Fruit fly (Drosophila melanogaster) whole organism, embryonic: ENCODE results near the gene CG6067.

ENCODE experiments used
- Atf3 ChIP-seq: fragments of 200-800 bp; sonication (Bioruptor generic); optimal IDR thresholded peaks from 3 replicates; lab custom pipeline; 2016; ENCODE audit warnings: missing biosample characterization, missing genetic modification characterization
- BEAF-32 ChIP-seq: fragments of 200-800 bp; sonication (Bioruptor generic); optimal IDR thresholded peaks from 3 replicates; lab custom pipeline; 2017; ENCODE audit warnings: missing biosample characterization, missing genetic modification characterization, mild to moderate bottlenecking, moderate library complexity, missing genetic modification reagents
- CG10543 ChIP-seq: fragments of 200-800 bp; sonication (Bioruptor generic); optimal IDR thresholded peaks from 3 replicates; lab custom pipeline; 2017; ENCODE audit warnings: missing biosample characterization, mild to moderate bottlenecking, missing genetic modification characterization, moderate library complexity
- CG10979 ChIP-seq: fragments of 200-800 bp; sonication (Bioruptor generic); optimal IDR thresholded peaks from 2 replicates; lab custom pipeline; 2018; ENCODE audit warnings: missing biosample characterization, mild to moderate bottlenecking, missing genetic modification characterization, moderate library complexity
- CG11456 ChIP-seq: fragments of 200-800 bp; sonication (Bioruptor generic); IDR thresholded peaks from 3 replicates; pipeline ENCODE4 v1.3.6; 2022; ENCODE audit warnings: missing biosample characterization, missing genetic modification characterization
- CG14710 ChIP-seq: fragments of 200-800 bp; sonication (Bioruptor generic); optimal IDR thresholded peaks from 3 replicates; lab custom pipeline; 2019; ENCODE audit warnings: missing biosample characterization, mild to moderate bottlenecking, missing genetic modification characterization, moderate library complexity
- CG16863 ChIP-seq: fragments of 200-800 bp; sonication (Bioruptor generic); optimal IDR thresholded peaks from 3 replicates; lab custom pipeline; 2016; ENCODE audit warnings: missing biosample characterization, missing genetic modification characterization
- CG17829 ChIP-seq: fragments of 200-800 bp; optimal IDR thresholded peaks from 2 replicates; lab custom pipeline; 2019; ENCODE audit warnings: missing biosample characterization, mild to moderate bottlenecking, missing genetic modification characterization, moderate library complexity
- CG30403 ChIP-seq: fragments of 200-800 bp; sonication (Bioruptor generic); optimal IDR thresholded peaks from 3 replicates; lab custom pipeline; 2016; ENCODE audit warnings: missing biosample characterization, missing genetic modification characterization
- CG31224 ChIP-seq: fragments of 200-800 bp; sonication (Bioruptor generic); IDR thresholded peaks from 2 replicates; pipeline ENCODE4 v1.3.6; 2022; ENCODE audit warnings: missing biosample characterization, missing genetic modification characterization
- CG4820 ChIP-seq: fragments of 200-800 bp; sonication (Bioruptor generic); optimal IDR thresholded peaks from 3 replicates; lab custom pipeline; 2016; ENCODE audit warnings: missing biosample characterization, missing genetic modification characterization
- CG5180 ChIP-seq: fragments of 200-800 bp; sonication (Bioruptor generic); optimal IDR thresholded peaks from 3 replicates; lab custom pipeline; 2017; ENCODE audit warnings: missing biosample characterization, missing genetic modification characterization, mild to moderate bottlenecking, moderate library complexity, missing genetic modification reagents
- CG6683 ChIP-seq: fragments of 200-800 bp; sonication (Bioruptor generic); optimal IDR thresholded peaks from 2 replicates; lab custom pipeline; 2017; ENCODE audit warnings: missing biosample characterization, mild to moderate bottlenecking, missing genetic modification characterization, missing genetic modification reagents
- CG7372 ChIP-seq: fragments of 200-800 bp; sonication (Bioruptor generic); IDR thresholded peaks from 2 replicates; pipeline ENCODE4 v1.3.6; 2022; ENCODE audit warnings: missing biosample characterization, missing genetic modification characterization
- CG8290 ChIP-seq, 3 experiments: fragments of 200-800 bp; sonication (Bioruptor generic); optimal IDR thresholded peaks; 2 replicates each; lab custom pipeline; 2016 to 2019; ENCODE audit warnings: missing biosample characterization in 3 of 3, missing genetic modification characterization in 3 of 3, mild to moderate bottlenecking in 2 of 3, moderate library complexity in 1 of 3
- Dek ChIP-seq: fragments of 200-800 bp; sonication (Bioruptor generic); optimal IDR thresholded peaks from 3 replicates; lab custom pipeline; 2019; ENCODE audit warnings: missing biosample characterization, mild to moderate bottlenecking, missing genetic modification characterization, moderate library complexity
- E2f1 ChIP-seq: fragments of 200-800 bp; sonication (Bioruptor generic); IDR thresholded peaks from 2 replicates; pipeline ENCODE4 v1.3.6; 2022; ENCODE audit warnings: missing biosample characterization, missing genetic modification characterization
- Fer1 ChIP-seq: fragments of 200-800 bp; sonication (Bioruptor generic); optimal IDR thresholded peaks from 2 replicates; lab custom pipeline; 2017; ENCODE audit warnings: missing biosample characterization, mild to moderate bottlenecking, missing genetic modification characterization
- H2.0 ChIP-seq: fragments of 200-800 bp; sonication (Bioruptor generic); IDR thresholded peaks from 2 replicates; pipeline ENCODE4 v1.3.6; 2022; ENCODE audit warnings: missing biosample characterization, missing genetic modification characterization
- Hr78 ChIP-seq, 2 experiments: fragments of 200-800 bp in 1 of 2; fragments of >200 bp in 1 of 2; sonication (Bioruptor generic) in 1 of 2; optimal IDR thresholded peaks; 2 replicates each; lab custom pipeline; 2017 to 2019; ENCODE audit warnings: missing biosample characterization in 2 of 2, missing genetic modification characterization in 2 of 2, mild to moderate bottlenecking in 1 of 2, moderate library complexity in 1 of 2
- Kr ChIP-seq: fragments of 200-800 bp; sonication (Bioruptor generic); optimal IDR thresholded peaks from 2 replicates; lab custom pipeline; 2017; ENCODE audit warnings: missing biosample characterization, mild to moderate bottlenecking, missing genetic modification characterization
- Med ChIP-seq: fragments of 200-800 bp; sonication (Bioruptor generic); peaks from one replicate; lab custom pipeline; 2016; ENCODE audit warnings: missing biosample characterization, missing genetic modification characterization, mild to moderate bottlenecking, inconsistent platforms, moderate library complexity
- Nf-YA ChIP-seq: fragments of 200-800 bp; sonication (Bioruptor generic); IDR thresholded peaks from 2 replicates; pipeline ENCODE4 v1.3.6; 2022; ENCODE audit warnings: missing biosample characterization, missing genetic modification characterization
- Oaz ChIP-seq: fragments of 200-800 bp; sonication (Bioruptor generic); IDR thresholded peaks from 2 replicates; pipeline ENCODE4 v1.3.6; 2022; ENCODE audit warnings: missing biosample characterization, missing genetic modification characterization
- Sry-β ChIP-seq: fragments of 200-800 bp; sonication (Bioruptor generic); optimal IDR thresholded peaks from 2 replicates; lab custom pipeline; 2018; ENCODE audit warnings: missing biosample characterization, mild to moderate bottlenecking, missing genetic modification characterization, moderate library complexity
- Sry-δ ChIP-seq: fragments of 200-800 bp; sonication (Bioruptor generic); optimal IDR thresholded peaks from 2 replicates; lab custom pipeline; 2016; ENCODE audit warnings: missing biosample characterization, missing genetic modification characterization
- ase ChIP-seq: fragments of 200-800 bp; sonication (Bioruptor generic); IDR thresholded peaks from 3 replicates; pipeline ENCODE4 v1.3.6; 2022; ENCODE audit warnings: missing biosample characterization, missing genetic modification characterization
- az2 ChIP-seq: fragments of 200-800 bp; sonication (Bioruptor generic); optimal IDR thresholded peaks from 3 replicates; lab custom pipeline; 2016; ENCODE audit warnings: missing biosample characterization, missing genetic modification characterization
- chif ChIP-seq, 2 experiments: fragments of 200-800 bp; sonication (Bioruptor generic); optimal IDR thresholded peaks; 3 replicates each; lab custom pipeline; 2016; ENCODE audit warnings: missing biosample characterization in 2 of 2, missing genetic modification characterization in 2 of 2
- corto ChIP-seq: fragments of 200-800 bp; sonication (Bioruptor generic); optimal IDR thresholded peaks from 2 replicates; lab custom pipeline; 2016; ENCODE audit warnings: missing biosample characterization, mild to moderate bottlenecking, missing genetic modification characterization, moderate library complexity
- crp ChIP-seq, 2 experiments: fragments of 200-800 bp; sonication (Bioruptor generic); optimal IDR thresholded peaks; 2 replicates in 1 of 2; 3 replicates in 1 of 2; lab custom pipeline; 2017; ENCODE audit warnings: missing biosample characterization in 2 of 2, missing genetic modification characterization in 2 of 2, mild to moderate bottlenecking in 1 of 2, moderate library complexity in 1 of 2
- dmrt99B ChIP-seq: fragments of 200-800 bp; sonication (Bioruptor generic); optimal IDR thresholded peaks from 2 replicates; lab custom pipeline; 2018; ENCODE audit warnings: missing biosample characterization, mild to moderate bottlenecking, missing genetic modification characterization, moderate library complexity
- dpn ChIP-seq, 2 experiments: fragments of 200-800 bp; sonication (Bioruptor generic); optimal IDR thresholded peaks; 3 replicates each; lab custom pipeline; 2016; ENCODE audit warnings: missing biosample characterization in 2 of 2, missing genetic modification characterization in 2 of 2
- esg ChIP-seq: fragments of 200-800 bp; sonication (Bioruptor generic); conservative IDR thresholded peaks from 2 replicates; pipeline ENCODE4 v1.3.6; 2022; ENCODE audit warnings: missing biosample characterization, missing genetic modification characterization
- grn ChIP-seq: fragments of 200-800 bp; sonication (Bioruptor generic); optimal IDR thresholded peaks from 3 replicates; lab custom pipeline; 2017; ENCODE audit warnings: missing biosample characterization, missing genetic modification characterization
- hkb ChIP-seq, 2 experiments: fragments of 200-800 bp in 1 of 2; fragments of >200 bp in 1 of 2; sonication (Bioruptor generic) in 1 of 2; IDR thresholded peaks in 1 of 2; optimal IDR thresholded peaks in 1 of 2; 2 replicates each; pipeline versions ENCODE4 v1.3.6 to Lab custom; 2017 to 2022; ENCODE audit warnings: missing biosample characterization in 1 of 2, missing genetic modification characterization in 1 of 2
- oc ChIP-seq: fragments of 200-800 bp; sonication (Bioruptor generic); optimal IDR thresholded peaks from 2 replicates; lab custom pipeline; 2018; ENCODE audit warnings: missing biosample characterization, mild to moderate bottlenecking, missing genetic modification characterization, moderate library complexity
- sima ChIP-seq: fragments of 200-800 bp; sonication (Bioruptor generic); optimal IDR thresholded peaks from 2 replicates; lab custom pipeline; 2016; ENCODE audit warnings: missing biosample characterization, missing genetic modification characterization
- slbo ChIP-seq: fragments of 200-800 bp; sonication (Bioruptor generic); IDR thresholded peaks from 2 replicates; pipeline ENCODE4 v1.3.6; 2022; ENCODE audit warnings: missing biosample characterization, missing genetic modification characterization
- sob ChIP-seq: fragments of 200-800 bp; sonication (Bioruptor generic); IDR thresholded peaks from 2 replicates; pipeline ENCODE4 v1.3.6; 2022; ENCODE audit warnings: missing biosample characterization, missing genetic modification characterization
- sr ChIP-seq: fragments of 200-800 bp; sonication (Bioruptor generic); IDR thresholded peaks from 3 replicates; pipeline ENCODE4 v1.3.6; 2022; ENCODE audit warnings: missing biosample characterization, missing genetic modification characterization
- stc ChIP-seq: fragments of 200-800 bp; sonication (Bioruptor generic); IDR thresholded peaks from 2 replicates; pipeline ENCODE4 v1.3.6; 2022; ENCODE audit warnings: missing biosample characterization, missing genetic modification characterization
- tap ChIP-seq: fragments of 200-800 bp; optimal IDR thresholded peaks from 3 replicates; lab custom pipeline; 2019; ENCODE audit warnings: missing biosample characterization, mild to moderate bottlenecking, missing genetic modification characterization, moderate library complexity
- trem ChIP-seq: fragments of 200-800 bp; optimal IDR thresholded peaks from 3 replicates; lab custom pipeline; 2019; ENCODE audit warnings: missing biosample characterization, mild to moderate bottlenecking, missing genetic modification characterization, moderate library complexity
- usp ChIP-seq: fragments of >200 bp; optimal IDR thresholded peaks from 2 replicates; lab custom pipeline; 2017; ENCODE audit warnings: missing biosample characterization, missing genetic modification characterization
- wek ChIP-seq: fragments of 200-800 bp; sonication (Bioruptor generic); optimal IDR thresholded peaks from 3 replicates; lab custom pipeline; 2018; ENCODE audit warnings: missing biosample characterization, mild to moderate bottlenecking, missing genetic modification characterization, moderate library complexity

Gene CG6067

DNA sequence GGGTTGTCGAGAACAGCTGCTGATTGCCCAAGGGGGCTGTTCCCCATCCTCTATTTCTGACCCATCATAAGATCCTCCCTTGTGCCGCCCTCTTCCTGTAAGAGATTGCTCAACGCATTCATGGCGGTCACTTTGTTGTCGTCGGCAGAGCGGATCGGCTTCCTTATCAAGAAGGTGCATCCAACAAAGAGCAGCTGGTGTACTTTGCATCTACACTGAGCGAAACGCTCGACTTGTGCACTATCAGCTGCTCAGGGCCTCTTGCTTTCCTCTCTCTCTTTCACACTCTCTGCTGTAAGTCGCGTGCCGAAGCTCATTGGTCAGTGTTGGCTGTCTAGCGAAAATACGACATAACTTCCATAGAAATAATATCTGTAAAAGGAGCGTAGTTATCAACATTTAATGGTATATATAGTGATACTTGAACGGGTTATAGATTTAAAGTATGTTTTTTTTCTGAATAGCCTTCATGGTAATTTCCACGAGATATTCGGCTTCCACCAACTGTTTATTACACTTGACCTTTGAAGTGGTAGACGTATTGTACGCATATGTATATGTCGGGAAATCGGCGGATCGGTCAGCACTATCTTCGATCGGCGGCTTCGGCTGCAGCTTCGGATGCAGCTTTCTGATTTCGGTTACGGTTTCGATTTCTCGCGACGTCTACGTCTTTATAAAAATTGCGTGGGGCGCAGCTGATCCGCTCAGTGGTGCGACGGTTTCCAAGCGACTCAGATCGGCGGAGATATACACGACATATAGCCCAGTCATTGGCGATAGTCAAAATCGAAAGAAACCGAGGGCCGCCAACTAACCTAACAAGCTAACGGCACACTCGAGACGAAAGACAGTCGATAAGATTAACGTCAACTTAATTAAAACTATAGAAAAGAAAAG, 32.9 kb downstream of the CG6067 start, which contains the start of gene CG5966 (continued):
- TF ChIP-seq grn (GFP tag; lab: Kevin White, UChicago), result peak; percentile 85
- no peak for TF ChIP-seq CG6683 (GFP tag; lab: Kevin White, UChicago)
- TF ChIP-seq wek, result no peak
- no peak for TF ChIP-seq esg (GFP tag; lab: Robert Waterston, UW)
- no peak for TF ChIP-seq CG10543 (GFP tag; lab: Kevin White, UChicago)
- TF ChIP-seq Med, result peak; percentile 73
- TF ChIP-seq sima, result no peak
- no peak for TF ChIP-seq CG17829 (tag; lab: Kevin White, UChicago)
- TF ChIP-seq Fer1 (GFP tag; lab: Kevin White, UChicago), result no peak
- peak in 1 of 2 experiments; percentile 22 for TF ChIP-seq Hr78 (GFP tag; optimal IDR thresholded peaks at IDR 0.05; lab: Kevin White, UChicago)
- peak; percentile 53; the same call in 1 of the 3 replicates for TF ChIP-seq sr (GFP tag; lab: Robert Waterston, UW)
- no peak for TF ChIP-seq Atf3 (GFP tag; lab: Kevin White, UChicago)
- TF ChIP-seq dmrt99B (tag; lab: Kevin White, UChicago), result no peak
- no peak for TF ChIP-seq Dek (tag; lab: Kevin White, UChicago)
- no peak for TF ChIP-seq Sry-δ (GFP tag; lab: Kevin White, UChicago)
- no peak for TF ChIP-seq usp (GFP tag; lab: Kevin White, UChicago)
- TF ChIP-seq CG11456, result no peak
- no peak for TF ChIP-seq CG7372 (GFP tag; lab: Robert Waterston, UW)
- TF ChIP-seq BEAF-32 (GFP tag; lab: Kevin White, UChicago), result no peak
- peak in 1 of 2 experiments; percentile 18 for TF ChIP-seq crp (GFP tag; optimal IDR thresholded peaks at IDR 0.05; lab: Kevin White, UChicago)
- TF ChIP-seq Oaz (GFP tag; lab: Robert Waterston, UW), result no peak

dm6 chrX:5989368-5989767, 33.9 kb downstream of the CG6067 start:
- no peak for TF ChIP-seq CG8290 (GFP tag; optimal IDR thresholded peaks at IDR 0.05; lab: Kevin White, UChicago)
- peak in 1 of 2 experiments; percentile 40 for TF ChIP-seq CG8290 (tag; optimal IDR thresholded peaks at IDR 0.05; lab: Kevin White, UChicago)
- no peak for TF ChIP-seq Kr (GFP tag; lab: Kevin White, UChicago)
- TF ChIP-seq CG30403 (GFP tag; lab: Kevin White, UChicago), result peak; percentile 33
- TF ChIP-seq Sry-β, result no peak
- TF ChIP-seq H2.0 (GFP tag; lab: Robert Waterston, UW), result no peak
- peak; percentile 23; the same call in 1 of the 2 replicates for TF ChIP-seq slbo (GFP tag; lab: Robert Waterston, UW)
- peak; percentile 11 for TF ChIP-seq oc (tag; lab: Kevin White, UChicago)
- peak; percentile 26; the same call in 1 of the 2 replicates for TF ChIP-seq Nf-YA (GFP tag; lab: Robert Waterston, UW)
- TF ChIP-seq chif (GFP tag; optimal IDR thresholded peaks at IDR 0.05; lab: Kevin White, UChicago), result peak; percentile 2 to 11
- TF ChIP-seq CG14710, result peak; percentile 13
- TF ChIP-seq sob (GFP tag; lab: Robert Waterston, UW), result 0 out of 2 replicates have a peak, but pooled peaks have one; percentile 9
- TF ChIP-seq corto, result no peak
- no peak for TF ChIP-seq hkb (optimal IDR thresholded peaks at IDR 0.05; lab: Kevin White, UChicago)
- peak; percentile 66 for TF ChIP-seq hkb (GFP tag; IDR thresholded peaks at IDR 0.05; lab: Robert Waterston, UW)
- peak in 1 of 2 experiments; percentile 29 for TF ChIP-seq dpn (GFP tag; optimal IDR thresholded peaks at IDR 0.05; lab: Kevin White, UChicago)
- TF ChIP-seq E2f1 (GFP tag; lab: Robert Waterston, UW), result 0 out of 2 replicates have a peak, but pooled peaks have one; percentile 21
- peak; percentile 4 for TF ChIP-seq CG5180 (GFP tag; lab: Kevin White, UChicago)
- no peak for TF ChIP-seq wek
- TF ChIP-seq CG31224 (GFP tag; lab: Robert Waterston, UW), result peak; percentile 40; the same call in 1 of the 2 replicates
- TF ChIP-seq grn (GFP tag; lab: Kevin White, UChicago), result no peak
- TF ChIP-seq tap (tag; lab: Kevin White, UChicago), result peak; percentile 51
- peak; percentile 32 for TF ChIP-seq CG4820 (GFP tag; lab: Kevin White, UChicago)
- peak; percentile 4 for TF ChIP-seq CG16863 (GFP tag; lab: Kevin White, UChicago)
- peak; percentile 69 for TF ChIP-seq stc (GFP tag; lab: Robert Waterston, UW)
- TF ChIP-seq az2 (GFP tag; lab: Kevin White, UChicago), result peak; percentile 28
- TF ChIP-seq ase (GFP tag; lab: Robert Waterston, UW), result peak; percentile 63; the same call in 2 of the 3 replicates
- TF ChIP-seq CG10979 (tag; lab: Kevin White, UChicago), result peak; percentile 58
- no peak for TF ChIP-seq trem (tag; lab: Kevin White, UChicago)
